Worm (Caenorhabditis elegans): ENCODE measurements around the gene fust-1.
A peak's percentile ranks its signal among the peaks of the same experiment; 100 is the strongest.

fust-1 gene

DNA sequence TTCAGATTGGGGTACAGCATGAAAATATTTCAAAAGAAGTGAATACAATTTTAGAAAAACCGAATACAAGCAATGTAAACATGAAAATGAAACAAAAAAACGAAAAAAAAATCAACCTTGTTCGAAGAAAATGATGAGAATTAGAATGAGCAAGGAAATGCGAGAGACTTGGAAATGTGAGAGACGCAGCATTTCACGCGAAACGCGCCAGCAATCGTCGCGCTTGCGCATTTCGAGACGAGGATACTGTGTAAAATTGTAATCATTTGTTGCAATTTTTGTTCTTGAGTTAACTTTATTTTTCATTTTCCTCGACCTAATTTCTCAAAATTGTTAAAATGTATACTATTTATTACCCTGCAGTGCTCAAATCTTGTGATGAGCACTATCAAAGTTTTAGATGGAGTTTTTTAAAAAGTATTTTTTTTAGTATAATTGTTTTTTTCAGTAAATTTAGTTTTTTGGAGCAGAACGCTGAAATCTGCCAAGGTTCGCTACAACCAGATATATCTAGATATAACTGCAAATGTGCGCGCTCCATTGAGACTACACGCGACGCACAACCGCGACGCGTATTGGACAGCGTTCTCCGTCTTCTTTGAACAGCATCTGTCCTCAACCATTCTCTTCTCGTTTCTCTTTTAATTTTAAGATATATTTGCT lies at the start of gene fust-1:
Gene fust-1, plus strand, starts transcription at position 613 of the 663 bp plus-strand sequence.
- TF ChIP-seq snpc-4 (tag; optimal IDR thresholded peaks at IDR 0.05) (no peak), mls-2 (tag; optimal IDR thresholded peaks at IDR 0.05) (peak; percentile 82), elt-1 (tag; optimal IDR thresholded peaks at IDR 0.05; ENCODE audit: borderline replicate concordance, insufficient read depth) (no peak), nhr-12 (tag; optimal IDR thresholded peaks at IDR 0.05) (peak; percentile 36), unc-120 (tag; optimal IDR thresholded peaks at IDR 0.05; ENCODE audit: poor library complexity, severe bottlenecking) (peak; percentile 37), unc-62 (GFP tag; optimal IDR thresholded peaks at IDR 0.05) (peak; percentile 14), ceh-39 (tag; optimal IDR thresholded peaks at IDR 0.05) (peak; percentile 48), mep-1 (tag; optimal IDR thresholded peaks at IDR 0.05) (peak; percentile 98), hlh-1 (tag; optimal IDR thresholded peaks at IDR 0.05) (peak; percentile 43), mab-5 (tag; optimal IDR thresholded peaks at IDR 0.05) (no peak), cnd-1 (tag; optimal IDR thresholded peaks at IDR 0.05) (peak; percentile 71), zip-8 (tag; optimal IDR thresholded peaks at IDR 0.05) (no peak), flh-1 (GFP tag; optimal IDR thresholded peaks at IDR 0.05) (no peak), nhr-237 (tag; optimal IDR thresholded peaks at IDR 0.05) (peak; percentile 92), ceh-43 (GFP tag; optimal IDR thresholded peaks at IDR 0.05) (peak; percentile 68), elt-3 (tag; optimal IDR thresholded peaks at IDR 0.05) (peak; percentile 31), pha-4 (tag; optimal IDR thresholded peaks at IDR 0.05) (peak; percentile 97), ceh-83 (GFP tag; optimal IDR thresholded peaks at IDR 0.05) (peak; percentile 42), ztf-11 (tag; optimal IDR thresholded peaks at IDR 0.05) (peak; percentile 32), ham-2 (GFP tag; optimal IDR thresholded peaks at IDR 0.05) (no peak), tbx-8 (GFP tag; optimal IDR thresholded peaks at IDR 0.05) (peak; percentile 19), drap-1 (GFP tag; optimal IDR thresholded peaks at IDR 0.05) (peak; percentile 75), bed-3 (GFP tag; optimal IDR thresholded peaks at IDR 0.05) (peak; percentile 32), lin-13 (tag; optimal IDR thresholded peaks at IDR 0.05) (peak; percentile 94), lsy-2 (tag; optimal IDR thresholded peaks at IDR 0.05) (peak; percentile 93), sem-2 (GFP tag; optimal IDR thresholded peaks at IDR 0.05) (peak; percentile 52), ces-1 (GFP tag; optimal IDR thresholded peaks at IDR 0.05) (peak; percentile 74), nhr-28 (tag; optimal IDR thresholded peaks at IDR 0.05) (no peak), nhr-2 (tag; optimal IDR thresholded peaks at IDR 0.05) (peak; percentile 66), M03D4.4 (tag; optimal IDR thresholded peaks at IDR 0.05) (peak; percentile 74), sptf-1 (tag; optimal IDR thresholded peaks at IDR 0.05) (peak; percentile 87), blmp-1 (tag; optimal IDR thresholded peaks at IDR 0.05) (peak; percentile 32), lin-32 (GFP tag; optimal IDR thresholded peaks at IDR 0.05) (peak; percentile 20)

DNA sequence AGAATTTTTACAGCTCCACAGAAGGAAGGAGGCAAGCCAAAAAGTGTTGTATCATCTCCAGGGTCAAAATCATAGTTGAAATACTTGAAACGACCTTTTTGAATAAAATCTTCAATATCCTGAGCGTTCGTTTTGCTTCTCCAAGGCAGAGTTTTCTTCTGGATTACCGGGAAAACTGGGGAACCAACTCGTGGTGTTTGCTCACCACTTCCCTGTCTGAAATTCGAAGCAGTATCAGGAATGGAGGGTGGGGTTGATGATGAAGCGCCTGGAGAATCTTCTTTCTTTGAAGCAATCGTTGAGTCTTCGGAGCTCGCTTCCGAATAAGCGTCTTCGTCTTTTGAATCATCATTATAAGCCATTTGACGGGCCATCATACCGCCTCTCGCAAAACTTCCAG lies 49.3 kb upstream of the fust-1 start:
- TF ChIP-seq lin-32 (GFP tag; optimal IDR thresholded peaks at IDR 0.05) (no peak), unc-62 (GFP tag; optimal IDR thresholded peaks at IDR 0.05) (no peak), hlh-1 (tag; optimal IDR thresholded peaks at IDR 0.05) (no peak), nhr-2 (tag; optimal IDR thresholded peaks at IDR 0.05) (no peak), ceh-39 (tag; optimal IDR thresholded peaks at IDR 0.05) (no peak), nhr-12 (tag; optimal IDR thresholded peaks at IDR 0.05) (no peak), ztf-11 (tag; optimal IDR thresholded peaks at IDR 0.05) (no peak), drap-1 (GFP tag; optimal IDR thresholded peaks at IDR 0.05) (no peak), flh-1 (GFP tag; optimal IDR thresholded peaks at IDR 0.05) (no peak), nhr-76 (tag; optimal IDR thresholded peaks at IDR 0.05) (no peak), cnd-1 (tag; optimal IDR thresholded peaks at IDR 0.05) (no peak), lsy-2 (tag; optimal IDR thresholded peaks at IDR 0.05) (no peak), lin-13 (tag; optimal IDR thresholded peaks at IDR 0.05) (no peak), bed-3 (GFP tag; optimal IDR thresholded peaks at IDR 0.05) (no peak), snpc-4 (tag; optimal IDR thresholded peaks at IDR 0.05) (no peak), ceh-43 (GFP tag; optimal IDR thresholded peaks at IDR 0.05) (no peak), mab-5 (tag; optimal IDR thresholded peaks at IDR 0.05) (no peak)

DNA sequence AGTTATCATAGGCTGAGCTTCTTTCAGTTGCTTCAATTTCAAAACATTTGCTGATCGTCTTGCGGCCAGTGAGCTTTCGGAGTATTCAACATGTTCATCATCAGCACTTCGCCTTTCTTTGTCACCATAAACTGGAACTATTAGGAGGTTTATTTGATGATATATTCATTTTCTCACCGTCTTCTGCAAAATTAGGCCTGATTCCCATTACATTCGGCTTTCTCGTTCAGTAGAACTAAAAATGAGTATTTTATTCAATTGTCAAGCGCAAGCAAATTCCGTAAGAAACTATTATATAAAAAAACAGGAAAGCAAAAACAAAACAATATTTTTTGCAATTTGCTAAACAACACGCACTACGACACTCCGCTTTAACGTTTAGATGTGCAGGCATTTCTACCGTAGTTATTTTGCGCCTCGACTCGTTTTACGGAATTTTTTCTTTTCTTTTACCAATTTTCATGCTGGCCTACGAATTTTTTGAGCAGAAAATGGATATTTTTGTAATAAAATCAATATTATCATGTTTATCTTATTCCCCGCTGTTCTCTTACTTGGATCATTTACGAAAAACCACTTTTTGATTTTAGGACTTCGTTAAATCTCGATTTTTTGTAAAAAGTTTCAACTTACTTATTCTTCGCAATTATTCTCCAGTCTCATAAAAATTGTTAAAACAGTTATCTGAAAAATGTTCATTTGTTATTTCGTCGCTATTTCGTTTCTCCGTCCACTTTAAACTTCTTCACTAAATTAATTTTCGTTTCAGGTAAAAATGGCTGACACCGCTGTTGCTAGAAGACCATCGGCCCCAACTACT lies 47.4 kb upstream of the fust-1 start, which contains the start of the genes farl-11 and rpl-33:
Gene farl-11, minus strand, starts transcription at position 242 of the 820 bp plus-strand sequence.
Gene rpl-33, plus strand, starts transcription at position 770 of the 820 bp plus-strand sequence.
- TF ChIP-seq hlh-1 (tag; optimal IDR thresholded peaks at IDR 0.05) (peak; percentile 61), ces-1 (GFP tag; optimal IDR thresholded peaks at IDR 0.05) (peak; percentile 76), sptf-1 (tag; optimal IDR thresholded peaks at IDR 0.05) (peak; percentile 33), mab-5 (tag; optimal IDR thresholded peaks at IDR 0.05) (peak; percentile 41), nhr-28 (tag; optimal IDR thresholded peaks at IDR 0.05) (no peak), lsy-2 (tag; optimal IDR thresholded peaks at IDR 0.05) (peak; percentile 98), elt-1 (tag; optimal IDR thresholded peaks at IDR 0.05; ENCODE audit: borderline replicate concordance, insufficient read depth) (no peak), unc-62 (GFP tag; optimal IDR thresholded peaks at IDR 0.05) (peak; percentile 73), mep-1 (tag; optimal IDR thresholded peaks at IDR 0.05) (peak; percentile 88), unc-120 (tag; optimal IDR thresholded peaks at IDR 0.05; ENCODE audit: poor library complexity, severe bottlenecking) (peak; percentile 4), pha-4 (tag; optimal IDR thresholded peaks at IDR 0.05) (peak; percentile 81), mls-2 (tag; optimal IDR thresholded peaks at IDR 0.05) (peak; percentile 5), nhr-237 (tag; optimal IDR thresholded peaks at IDR 0.05) (peak; percentile 92), ceh-39 (tag; optimal IDR thresholded peaks at IDR 0.05) (peak; percentile 79), lin-13 (tag; optimal IDR thresholded peaks at IDR 0.05) (peak; percentile 63), ceh-43 (GFP tag; optimal IDR thresholded peaks at IDR 0.05) (no peak)
